Fruit fly (Drosophila melanogaster): ENCODE results near the gene nudC.

DNA sequence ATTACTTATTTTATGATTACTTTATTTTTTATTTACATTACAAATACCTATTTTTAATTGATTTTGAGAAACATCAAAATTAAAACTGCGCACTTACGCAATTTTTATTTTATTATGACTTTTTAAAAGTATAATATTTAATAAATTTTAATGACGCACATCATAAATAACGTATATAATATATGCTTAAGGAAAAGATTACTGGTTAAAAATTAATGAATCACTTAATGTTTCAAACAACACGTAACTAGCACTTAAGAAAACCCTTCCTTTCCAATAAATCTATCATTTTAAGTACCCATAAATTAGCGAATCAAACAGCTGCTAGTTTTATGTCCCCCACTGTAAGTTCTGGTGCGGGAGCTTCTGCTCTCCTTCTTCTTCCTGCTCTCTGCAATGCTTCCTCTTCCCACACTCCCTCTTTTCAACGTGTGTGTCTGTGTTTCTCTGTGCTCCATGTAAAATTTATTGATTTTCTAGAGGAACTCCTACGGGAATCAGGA, 2.1 kb downstream of the nudC start:
- TF ChIP-seq Sox102F (GFP tag; optimal IDR thresholded peaks at IDR 0.05) (peak; percentile 46), cyc (GFP tag; optimal IDR thresholded peaks at IDR 0.05) (peak; percentile 54), CG4318 (GFP tag; optimal IDR thresholded peaks at IDR 0.05) (peak; percentile 76), CG31627 (GFP tag; optimal IDR thresholded peaks at IDR 0.05) (peak; percentile 57), CG11762 (GFP tag; optimal IDR thresholded peaks at IDR 0.05; ENCODE audit: insufficient read depth) (peak; percentile 59), CG1621 (tag; optimal IDR thresholded peaks at IDR 0.05) (peak; percentile 53)

Data from whole organism, prepupa.